Worm (Caenorhabditis elegans) whole organism, L1 larva: Measurements from ENCODE around the gene Y67D8C.2.

ENCODE experiments used
- ceh-63 ChIP-seq: fragments of 200-800 bp; sonication (Bioruptor generic); optimal IDR thresholded peaks from 2 replicates; lab custom pipeline; 2018; ENCODE audit warnings: mild to moderate bottlenecking, missing genetic modification characterization, missing compliant biosample characterization
- fos-1 ChIP-seq: fragments of 150-350 bp; optimal IDR thresholded peaks from 2 replicates; lab custom pipeline; 2014; ENCODE audit warnings: missing biosample characterization, missing genetic modification characterization
- lin-13 ChIP-seq: fragments of 150-350 bp; optimal IDR thresholded peaks from 2 replicates; lab custom pipeline; 2014; ENCODE audit warnings: missing biosample characterization, missing genetic modification reagents, missing genetic modification characterization
- lin-35 ChIP-seq, 2 experiments: fragments of 150-350 bp; optimal IDR thresholded peaks; 2 replicates each; lab custom pipeline; 2014; ENCODE audit warnings: missing biosample characterization in 2 of 2, missing genetic modification characterization in 2 of 2, missing genetic modification reagents in 2 of 2
- lin-39 ChIP-seq: fragments of 150-350 bp; optimal IDR thresholded peaks from 2 replicates; lab custom pipeline; 2014; ENCODE audit warnings: missing biosample characterization, missing genetic modification reagents, missing genetic modification characterization
- nhr-85 ChIP-seq: sonication (generic microtip); peaks from one replicate; lab custom pipeline; 2016; ENCODE audit warnings: missing genetic modification characterization, inconsistent platforms, missing compliant biosample characterization
- pag-3 ChIP-seq: sonication (generic microtip); optimal IDR thresholded peaks from 2 replicates; lab custom pipeline; 2017; ENCODE audit warnings: missing genetic modification characterization, mild to moderate bottlenecking, missing compliant biosample characterization, antibody characterized with exemption, borderline replicate concordance; ENCODE audit not compliant: insufficient read depth
- skn-1 ChIP-seq: fragments of 150-350 bp; optimal IDR thresholded peaks from 2 replicates; lab custom pipeline; 2014; ENCODE audit warnings: missing biosample characterization, missing genetic modification characterization

- TF ChIP-seq pag-3 (tag; lab: Kevin White, UChicago), result peak; percentile 40
- no peak for TF ChIP-seq fos-1 (tag; lab: Kevin White, UChicago)
- no peak for TF ChIP-seq lin-13 (GFP tag; lab: Kevin White, UChicago)
- TF ChIP-seq skn-1 (tag; lab: Kevin White, UChicago), result no peak
- no peak for TF ChIP-seq nhr-85 (tag; lab: Kevin White, UChicago)
- no peak for TF ChIP-seq lin-35 (GFP tag; optimal IDR thresholded peaks at IDR 0.05; lab: Kevin White, UChicago)
- TF ChIP-seq ceh-63 (GFP tag; lab: Kevin White, UChicago), result no peak
- no peak for TF ChIP-seq lin-39 (tag; lab: Kevin White, UChicago)
These were observed 2.4 kb upstream of the Y67D8C.2 start, which contains the start of gene cpg-9 for ce11 chrIV:3069619-3070260.
